Fruit fly (Drosophila melanogaster): ENCODE results near the gene Hr78.

The Hr78 gene

dm6 chr3L:21460149-21460873, 37.0 kb downstream of the Hr78 start:
- TF ChIP-seq CG3032 (tag; optimal IDR thresholded peaks at IDR 0.05) (no peak), dsx (GFP tag; optimal IDR thresholded peaks at IDR 0.05; ENCODE audit: poor library complexity, severe bottlenecking) (peak; percentile 9), Smox (GFP tag; optimal IDR thresholded peaks at IDR 0.05) (no peak), CG1621 (tag; optimal IDR thresholded peaks at IDR 0.05) (peak; percentile 14)

DNA sequence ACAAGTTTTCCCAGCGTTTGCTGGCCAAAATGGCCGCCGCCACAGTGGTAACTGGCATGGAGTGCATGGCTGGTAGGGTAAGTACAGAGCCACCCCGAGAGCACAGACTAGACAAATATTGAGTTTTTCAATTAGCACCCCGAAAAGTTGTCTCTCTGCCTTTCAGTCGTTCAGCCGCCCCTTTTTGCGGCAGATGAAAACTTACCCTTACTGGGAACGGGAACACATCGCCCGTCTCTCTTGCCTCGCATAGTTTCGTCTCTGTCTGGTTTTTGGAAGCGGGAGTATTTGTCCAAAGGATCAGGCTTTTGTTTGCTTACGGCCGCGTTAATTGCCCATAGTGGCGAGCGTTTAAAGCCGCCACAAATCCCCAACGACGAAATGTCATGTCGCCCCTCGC, 38.6 kb downstream of the Hr78 start:
- no peak for TF ChIP-seq CG6854 (GFP tag; optimal IDR thresholded peaks at IDR 0.05)
- TF ChIP-seq fkh (GFP tag; optimal IDR thresholded peaks at IDR 0.05), result peak; percentile 22

- no peak for TF ChIP-seq CG6163 (GFP tag; IDR thresholded peaks at IDR 0.05)
- TF ChIP-seq dac (GFP tag; optimal IDR thresholded peaks at IDR 0.05), result no peak
- TF ChIP-seq CG32006 (GFP tag; optimal IDR thresholded peaks at IDR 0.05), result no peak
- TF ChIP-seq CG8632 (GFP tag; optimal IDR thresholded peaks at IDR 0.05), result no peak
- peak; percentile 19 for TF ChIP-seq Eip78C (GFP tag)
Measured at dm6 chr3L:21455196-21455595, 42.1 kb downstream of the Hr78 start.

- TF ChIP-seq CG32006 (GFP tag; optimal IDR thresholded peaks at IDR 0.05) (peak; percentile 29), Hr38 (GFP tag; optimal IDR thresholded peaks at IDR 0.05) (no peak), Sox15 (GFP tag; optimal IDR thresholded peaks at IDR 0.05) (no peak), Ets96B (tag; optimal IDR thresholded peaks at IDR 0.05) (peak; percentile 73), CG6808 (GFP tag; optimal IDR thresholded peaks at IDR 0.05) (peak; percentile 42), Gug (GFP tag; IDR thresholded peaks at IDR 0.05) (no peak), CG8119 (GFP tag; IDR thresholded peaks at IDR 0.05) (peak; percentile 45; the same call in 1 of the 3 replicates), spab (GFP tag; optimal IDR thresholded peaks at IDR 0.05) (peak; percentile 64), fd85E (GFP tag; optimal IDR thresholded peaks at IDR 0.05) (no peak), CG7368 (GFP tag; optimal IDR thresholded peaks at IDR 0.05) (peak; percentile 21), svp (GFP tag) (peak; percentile 74), ss (GFP tag; optimal IDR thresholded peaks at IDR 0.05) (peak; percentile 17 to 55), Smox (GFP tag; optimal IDR thresholded peaks at IDR 0.05) (no peak), CG3919 (GFP tag; optimal IDR thresholded peaks at IDR 0.05) (peak; percentile 68), Blimp-1 (GFP tag; optimal IDR thresholded peaks at IDR 0.05) (no peak), OdsH (GFP tag; optimal IDR thresholded peaks at IDR 0.05) (peak; percentile 35), CG6854 (GFP tag; optimal IDR thresholded peaks at IDR 0.05) (no peak), Sox14 (GFP tag; optimal IDR thresholded peaks at IDR 0.05) (peak; percentile 48), Eip93F (GFP tag; optimal IDR thresholded peaks at IDR 0.05) (no peak), CG6276 (GFP tag; optimal IDR thresholded peaks at IDR 0.05) (no peak), acj6 (GFP tag; optimal IDR thresholded peaks at IDR 0.05) (peak; percentile 62), Lpt (GFP tag; optimal IDR thresholded peaks at IDR 0.05) (no peak), CG8632 (GFP tag; optimal IDR thresholded peaks at IDR 0.05) (peak; percentile 31), Eip78C (GFP tag) (peak; percentile 86), CG10669 (GFP tag; optimal IDR thresholded peaks at IDR 0.05) (peak; percentile 68), CG16779 (tag; optimal IDR thresholded peaks at IDR 0.05) (no peak), topi (GFP tag; optimal IDR thresholded peaks at IDR 0.05) (peak; percentile 29), pdm3 (GFP tag; optimal IDR thresholded peaks at IDR 0.05) (peak; percentile 59), lz (GFP tag; optimal IDR thresholded peaks at IDR 0.05) (peak; percentile 26), salr (GFP tag; optimal IDR thresholded peaks at IDR 0.05) (peak; percentile 20 to 27), CG6163 (GFP tag; IDR thresholded peaks at IDR 0.05) (peak; percentile 75), vri (GFP tag; optimal IDR thresholded peaks at IDR 0.05) (no peak), Sox102F (GFP tag; optimal IDR thresholded peaks at IDR 0.05) (peak; percentile 17), net (GFP tag; optimal IDR thresholded peaks at IDR 0.05) (peak; percentile 11), Hr39 (GFP tag; optimal IDR thresholded peaks at IDR 0.05) (peak; percentile 14), CG11762 (GFP tag; optimal IDR thresholded peaks at IDR 0.05; ENCODE audit: insufficient read depth) (no peak), achi (GFP tag; optimal IDR thresholded peaks at IDR 0.05) (peak; percentile 52), dac (GFP tag; optimal IDR thresholded peaks at IDR 0.05) (no peak), Eip75B (GFP tag; optimal IDR thresholded peaks at IDR 0.05) (peak; percentile 57), CG34406 (GFP tag; optimal IDR thresholded peaks at IDR 0.05) (peak; percentile 40), CG1621 (tag; optimal IDR thresholded peaks at IDR 0.05) (peak; percentile 73)
Measured at dm6 chr3L:21453623-21454022, 43.7 kb downstream of the Hr78 start.

All from whole organism, prepupa.